Fruit fly (Drosophila melanogaster) whole organism, adult: Measurements from ENCODE around the gene Rab11.

Source experiments
- CG7101 ChIP-seq: fragments of 200-800 bp; sonication (Bioruptor generic); optimal IDR thresholded peaks from 2 replicates; lab custom pipeline; 2018; ENCODE audit warnings: missing biosample characterization, mild to moderate bottlenecking, missing genetic modification characterization, moderate library complexity
- kay ChIP-seq: fragments of 200-800 bp; sonication (Bioruptor generic); peaks from one replicate; lab custom pipeline; 2016; ENCODE audit warnings: missing biosample characterization, missing genetic modification characterization, borderline replicate concordance

- TF ChIP-seq kay (no peak), CG7101 (no peak)
These were observed 21.8 kb upstream of the Rab11 start for dm6 chr3R:21089416-21089815.
